Worm (Caenorhabditis elegans): ENCODE data around the gene F28F5.6.

F28F5.6 gene

DNA sequence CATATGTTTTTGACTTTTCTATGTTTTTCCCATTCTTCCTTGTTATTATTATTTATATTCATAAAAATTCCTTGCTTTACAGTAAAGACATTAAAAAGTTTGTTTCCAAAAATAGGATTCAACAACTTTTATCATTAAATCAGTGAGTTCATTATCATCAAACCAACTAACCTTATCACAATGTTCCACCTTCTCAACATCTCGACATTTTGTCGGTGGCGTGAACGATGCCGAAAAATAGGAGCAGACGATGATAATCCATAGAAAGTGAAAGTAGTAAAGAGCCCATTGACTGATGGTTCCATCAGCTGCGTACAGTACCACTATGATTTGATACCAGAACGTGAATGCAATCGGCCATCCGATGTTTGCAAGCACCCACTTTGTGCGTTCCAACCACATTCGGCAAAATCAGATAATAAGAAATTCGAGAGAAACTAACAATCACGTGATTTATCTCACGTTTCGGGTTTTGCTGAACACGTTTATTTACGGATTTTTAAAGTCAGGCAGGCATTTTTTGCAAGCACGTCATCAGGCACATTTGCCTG, 29.6 kb upstream of the F28F5.6 start, which contains the start of gene dhhc-5:
dhhc-5 (minus strand) TSS at position 406 of the 551 bp plus-strand sequence.
- TF ChIP-seq mab-5 (tag; optimal IDR thresholded peaks at IDR 0.05), result no peak
- no peak for TF ChIP-seq unc-39 (tag; optimal IDR thresholded peaks at IDR 0.05)
- TF ChIP-seq cnd-1 (tag; optimal IDR thresholded peaks at IDR 0.05), result no peak
- no peak for TF ChIP-seq nhr-2 (tag; optimal IDR thresholded peaks at IDR 0.05)
- no peak for TF ChIP-seq snpc-4 (tag; optimal IDR thresholded peaks at IDR 0.05)
- no peak for TF ChIP-seq ceh-39 (tag; optimal IDR thresholded peaks at IDR 0.05)
- TF ChIP-seq sptf-1 (tag; optimal IDR thresholded peaks at IDR 0.05), result no peak
- no peak for TF ChIP-seq ceh-83 (GFP tag; optimal IDR thresholded peaks at IDR 0.05)
- TF ChIP-seq blmp-1 (tag; optimal IDR thresholded peaks at IDR 0.05), result no peak
- TF ChIP-seq nhr-28 (tag; optimal IDR thresholded peaks at IDR 0.05), result no peak

DNA sequence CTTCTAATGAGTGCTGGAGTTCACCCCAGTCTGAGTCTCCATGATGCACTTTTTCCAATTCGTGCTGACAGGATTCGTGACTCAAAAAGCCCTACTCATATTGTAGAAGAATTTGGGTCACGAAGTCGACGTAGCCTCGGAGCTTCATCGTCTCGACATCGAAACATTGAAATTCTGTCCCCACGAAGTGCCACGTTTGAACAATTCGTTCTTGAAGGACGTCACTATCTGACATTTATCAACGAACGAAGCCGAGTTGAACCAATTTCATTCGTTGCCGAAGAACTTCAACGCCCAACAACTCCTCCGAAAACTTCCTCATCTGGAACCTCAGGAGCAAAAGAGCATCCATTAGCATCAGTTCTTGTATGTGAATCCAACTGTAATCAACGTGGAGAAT, 19.9 kb upstream of the F28F5.6 start:
- no peak for TF ChIP-seq drap-1 (GFP tag; optimal IDR thresholded peaks at IDR 0.05)
- TF ChIP-seq mls-2 (tag; optimal IDR thresholded peaks at IDR 0.05), result no peak
- TF ChIP-seq sem-2 (GFP tag; optimal IDR thresholded peaks at IDR 0.05), result no peak
- no peak for TF ChIP-seq nhr-237 (tag; optimal IDR thresholded peaks at IDR 0.05)
- TF ChIP-seq mep-1 (tag; optimal IDR thresholded peaks at IDR 0.05), result no peak
- TF ChIP-seq unc-120 (tag; optimal IDR thresholded peaks at IDR 0.05; ENCODE audit: poor library complexity, severe bottlenecking), result no peak
- no peak for TF ChIP-seq tbx-8 (GFP tag; optimal IDR thresholded peaks at IDR 0.05)
- no peak for TF ChIP-seq cnd-1 (tag; optimal IDR thresholded peaks at IDR 0.05)
- TF ChIP-seq nhr-28 (tag; optimal IDR thresholded peaks at IDR 0.05), result no peak
- TF ChIP-seq zip-8 (tag; optimal IDR thresholded peaks at IDR 0.05), result no peak
- TF ChIP-seq elt-1 (tag; optimal IDR thresholded peaks at IDR 0.05; ENCODE audit: borderline replicate concordance, insufficient read depth), result no peak
- no peak for TF ChIP-seq ceh-39 (tag; optimal IDR thresholded peaks at IDR 0.05)
- no peak for TF ChIP-seq lsy-2 (tag; optimal IDR thresholded peaks at IDR 0.05)
- no peak for TF ChIP-seq nhr-12 (tag; optimal IDR thresholded peaks at IDR 0.05)

DNA sequence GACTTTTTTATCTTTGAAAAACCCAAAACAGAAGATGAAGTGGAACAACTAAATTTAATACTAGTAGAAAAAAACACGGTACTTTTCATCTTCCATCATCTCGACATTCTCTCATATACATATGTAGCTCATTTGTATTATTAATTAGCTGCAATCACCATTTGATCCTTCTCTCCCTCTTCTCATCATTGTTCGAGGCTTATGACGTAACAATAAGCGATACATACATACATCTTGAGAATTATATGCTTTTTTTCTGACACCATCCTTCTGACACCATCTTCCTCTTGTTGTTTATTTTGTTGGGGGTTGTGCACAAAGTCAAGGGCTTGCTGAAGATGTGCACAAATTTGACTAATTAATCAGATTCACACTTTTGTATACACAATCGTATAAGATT, 18.1 kb upstream of the F28F5.6 start:
- TF ChIP-seq zip-8 (tag; optimal IDR thresholded peaks at IDR 0.05) (peak; percentile 90), lin-32 (GFP tag; optimal IDR thresholded peaks at IDR 0.05) (no peak), mls-2 (tag; optimal IDR thresholded peaks at IDR 0.05) (no peak), snpc-4 (tag; optimal IDR thresholded peaks at IDR 0.05) (no peak), elt-3 (tag; optimal IDR thresholded peaks at IDR 0.05) (no peak), unc-62 (GFP tag; optimal IDR thresholded peaks at IDR 0.05) (no peak), nhr-237 (tag; optimal IDR thresholded peaks at IDR 0.05) (no peak), cnd-1 (tag; optimal IDR thresholded peaks at IDR 0.05) (no peak), ces-1 (GFP tag; optimal IDR thresholded peaks at IDR 0.05) (peak; percentile 39)

DNA sequence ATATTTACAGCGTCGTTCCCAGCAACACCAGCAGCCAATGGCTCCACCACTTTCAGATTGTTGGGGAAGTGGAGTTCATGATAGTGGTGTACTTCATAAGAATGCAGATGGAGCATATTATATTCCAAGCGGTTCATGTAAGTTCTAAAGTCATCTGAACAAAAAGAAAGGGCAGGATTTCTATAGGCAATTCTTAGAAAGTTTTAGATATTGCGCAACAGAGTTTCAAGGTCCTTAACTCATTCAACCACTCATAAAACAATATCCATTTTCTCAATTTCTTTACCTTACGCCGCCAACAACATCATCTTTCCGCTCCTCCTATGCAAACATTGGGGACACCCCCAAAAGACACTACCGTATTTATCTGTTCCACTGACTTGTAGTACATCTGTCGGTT, 12.1 kb upstream of the F28F5.6 start:
- no peak for TF ChIP-seq ztf-11 (tag; optimal IDR thresholded peaks at IDR 0.05)
- peak; percentile 92 for TF ChIP-seq zip-8 (tag; optimal IDR thresholded peaks at IDR 0.05)
- TF ChIP-seq hlh-1 (tag; optimal IDR thresholded peaks at IDR 0.05), result no peak
- peak; percentile 4 for TF ChIP-seq pha-4 (tag; optimal IDR thresholded peaks at IDR 0.05)
- TF ChIP-seq blmp-1 (tag; optimal IDR thresholded peaks at IDR 0.05), result no peak
- no peak for TF ChIP-seq lsy-2 (tag; optimal IDR thresholded peaks at IDR 0.05)
- no peak for TF ChIP-seq snpc-4 (tag; optimal IDR thresholded peaks at IDR 0.05)
- no peak for TF ChIP-seq lin-13 (tag; optimal IDR thresholded peaks at IDR 0.05)
- no peak for TF ChIP-seq unc-62 (GFP tag; optimal IDR thresholded peaks at IDR 0.05)
- no peak for TF ChIP-seq mab-5 (tag; optimal IDR thresholded peaks at IDR 0.05)

DNA sequence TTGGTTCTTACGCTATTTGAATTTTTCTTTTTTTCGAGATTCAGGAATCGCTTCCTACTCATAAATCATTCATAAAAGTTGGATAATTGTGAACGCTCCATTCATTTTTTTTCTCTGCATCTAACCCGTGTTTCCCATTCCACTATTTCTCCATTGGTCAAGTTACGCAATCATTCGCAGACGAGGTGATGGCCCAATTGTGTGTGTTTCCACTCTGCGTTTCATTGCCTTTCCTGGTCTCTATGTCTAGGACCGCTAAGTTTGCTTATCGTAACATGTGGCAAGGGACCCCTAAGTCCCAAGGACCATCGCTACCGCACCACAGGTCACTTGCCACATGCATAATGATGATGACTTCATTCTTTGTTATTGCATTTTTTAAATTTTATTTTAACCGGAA, 7.0 kb upstream of the F28F5.6 start:
- TF ChIP-seq lin-32 (GFP tag; optimal IDR thresholded peaks at IDR 0.05), result no peak
- TF ChIP-seq lin-13 (tag; optimal IDR thresholded peaks at IDR 0.05), result no peak
- no peak for TF ChIP-seq unc-62 (GFP tag; optimal IDR thresholded peaks at IDR 0.05)
- no peak for TF ChIP-seq ztf-11 (tag; optimal IDR thresholded peaks at IDR 0.05)
- no peak for TF ChIP-seq nhr-12 (tag; optimal IDR thresholded peaks at IDR 0.05)
- no peak for TF ChIP-seq drap-1 (GFP tag; optimal IDR thresholded peaks at IDR 0.05)
- no peak for TF ChIP-seq nhr-237 (tag; optimal IDR thresholded peaks at IDR 0.05)
- no peak for TF ChIP-seq elt-1 (tag; optimal IDR thresholded peaks at IDR 0.05; ENCODE audit: borderline replicate concordance, insufficient read depth)
- no peak for TF ChIP-seq ceh-39 (tag; optimal IDR thresholded peaks at IDR 0.05)
- TF ChIP-seq zip-8 (tag; optimal IDR thresholded peaks at IDR 0.05), result peak; percentile 84
- no peak for TF ChIP-seq mls-2 (tag; optimal IDR thresholded peaks at IDR 0.05)
- TF ChIP-seq nhr-28 (tag; optimal IDR thresholded peaks at IDR 0.05), result no peak
- TF ChIP-seq nhr-2 (tag; optimal IDR thresholded peaks at IDR 0.05), result peak; percentile 82
- TF ChIP-seq elt-3 (tag; optimal IDR thresholded peaks at IDR 0.05), result no peak
